Fruit fly (Drosophila melanogaster) whole organism, prepupa: ENCODE measurements around the gene dsd.

Source experiments
- CG11762 ChIP-seq: fragments of 200-800 bp; sonication (Bioruptor generic); optimal IDR thresholded peaks from 3 replicates; lab custom pipeline; 2016; ENCODE audit warnings: missing biosample characterization, missing genetic modification characterization; ENCODE audit not compliant: insufficient read depth
- CG1621 ChIP-seq: fragments of 200-800 bp; sonication (Bioruptor generic); optimal IDR thresholded peaks from 3 replicates; lab custom pipeline; 2018; ENCODE audit warnings: missing biosample characterization, mild to moderate bottlenecking, missing genetic modification characterization
- CG3032 ChIP-seq: fragments of 200-800 bp; optimal IDR thresholded peaks from 2 replicates; lab custom pipeline; 2019; ENCODE audit warnings: missing biosample characterization, mild to moderate bottlenecking, missing genetic modification characterization, moderate library complexity
- CG4318 ChIP-seq: fragments of 200-800 bp; sonication (Bioruptor generic); optimal IDR thresholded peaks from 3 replicates; lab custom pipeline; 2017; ENCODE audit warnings: missing biosample characterization, mild to moderate bottlenecking, missing genetic modification characterization
- CG9139 ChIP-seq: fragments of 200-800 bp; sonication (Bioruptor generic); optimal IDR thresholded peaks from 3 replicates; lab custom pipeline; 2017; ENCODE audit warnings: missing biosample characterization, mild to moderate bottlenecking, missing genetic modification characterization
- Eip78C ChIP-seq: fragments of 200-800 bp; sonication (Bioruptor generic); peaks from one replicate; lab custom pipeline; 2016; ENCODE audit warnings: missing biosample characterization, missing genetic modification characterization
- Hr39 ChIP-seq: fragments of 200-800 bp; sonication (Bioruptor generic); optimal IDR thresholded peaks from 2 replicates; lab custom pipeline; 2016; ENCODE audit warnings: missing biosample characterization, missing genetic modification characterization
- Lpt ChIP-seq: fragments of 200-800 bp; sonication (Bioruptor generic); optimal IDR thresholded peaks from 3 replicates; lab custom pipeline; 2016; ENCODE audit warnings: missing biosample characterization, missing genetic modification characterization
- OdsH ChIP-seq: fragments of 200-800 bp; sonication (Bioruptor generic); optimal IDR thresholded peaks from 3 replicates; lab custom pipeline; 2016; ENCODE audit warnings: missing biosample characterization, missing genetic modification characterization
- Sox102F ChIP-seq: fragments of 200-800 bp; sonication (Bioruptor generic); optimal IDR thresholded peaks from 2 replicates; lab custom pipeline; 2016; ENCODE audit warnings: missing biosample characterization, mild to moderate bottlenecking, missing genetic modification characterization
- fd59A ChIP-seq: fragments of 200-800 bp; sonication (Bioruptor generic); optimal IDR thresholded peaks from 2 replicates; lab custom pipeline; 2017; ENCODE audit warnings: missing biosample characterization, mild to moderate bottlenecking, missing genetic modification characterization, missing genetic modification reagents
- vri ChIP-seq: fragments of 200-800 bp; sonication (Bioruptor generic); optimal IDR thresholded peaks from 3 replicates; lab custom pipeline; 2016; ENCODE audit warnings: missing biosample characterization, mild to moderate bottlenecking, missing genetic modification characterization

dm6 chr3R:27568545-27568944, 38.7 kb downstream of the dsd start:
- TF ChIP-seq CG3032 (tag; lab: Kevin White, UChicago) (no peak), Eip78C (GFP tag; lab: Kevin White, UChicago) (no peak), CG1621 (no peak), Hr39 (GFP tag; lab: Kevin White, UChicago) (no peak), Lpt (GFP tag; lab: Kevin White, UChicago) (no peak), OdsH (GFP tag; lab: Kevin White, UChicago) (no peak), fd59A (GFP tag; lab: Kevin White, UChicago) (no peak), vri (peak; percentile 19), CG9139 (GFP tag; lab: Kevin White, UChicago) (no peak), Sox102F (GFP tag; lab: Kevin White, UChicago) (no peak), CG11762 (GFP tag; lab: Kevin White, UChicago) (no peak), CG4318 (GFP tag; lab: Kevin White, UChicago) (no peak)
